5 fruit fly cellular contexts compared by ENCODE assay signal in genomic region chr3R:19321457-19322172, dm6.
A peak's percentile ranks its signal among the peaks of the same experiment; 100 is the strongest.
TF ChIP-seq lines count a peak whose summit lies in the region.

No protein-coding gene starts in this region.

TF ChIP-seq in whole organism, adult, 20 proteins besides CTCF, POLR2A, EP300 and RAD21 (continued from another document):
- TF ChIP-seq pad (GFP tag; optimal IDR thresholded peaks at IDR 0.05; lab: Kevin White, UChicago) (no peak), tj (GFP tag; optimal IDR thresholded peaks at IDR 0.05; lab: Kevin White, UChicago) (peak; percentile 39)

TF ChIP-seq in whole organism, embryonic, 481 proteins besides CTCF, POLR2A, EP300 and RAD21 (continued from another document and continues in another):
- TF ChIP-seq CG30403 (GFP tag; optimal IDR thresholded peaks at IDR 0.05; lab: Kevin White, UChicago) (no peak), pb (GFP tag; optimal IDR thresholded peaks at IDR 0.05; lab: Kevin White, UChicago) (no peak), CG2712 (tag; optimal IDR thresholded peaks at IDR 0.05; lab: Kevin White, UChicago) (peak; percentile 35), sug (tag; optimal IDR thresholded peaks at IDR 0.05; lab: Kevin White, UChicago) (no peak), ken (GFP tag; IDR thresholded peaks at IDR 0.05; lab: Robert Waterston, UW) (no peak), CG17359 (tag; optimal IDR thresholded peaks at IDR 0.05; lab: Kevin White, UChicago) (no peak), sd (tag; optimal IDR thresholded peaks at IDR 0.05; lab: Kevin White, UChicago) (peak; percentile 34), Nf-YB (GFP tag; optimal IDR thresholded peaks at IDR 0.05; lab: Kevin White, UChicago) (peak; percentile 52), bsh (GFP tag; optimal IDR thresholded peaks at IDR 0.05; lab: Kevin White, UChicago) (peak; percentile 3 to 85), kni (GFP tag; optimal IDR thresholded peaks at IDR 0.05; lab: Kevin White, UChicago) (peak; percentile 87), rib (GFP tag; IDR thresholded peaks at IDR 0.05; lab: Robert Waterston, UW) (peak; percentile 62; the same call in 1 of the 2 replicates), CG14710 (tag; optimal IDR thresholded peaks at IDR 0.05; lab: Kevin White, UChicago) (peak; percentile 3), CG14860 (GFP tag; IDR thresholded peaks at IDR 0.05; lab: Robert Waterston, UW; ENCODE audit: partially characterized antibody) (no peak), hbn (GFP tag; IDR thresholded peaks at IDR 0.05; lab: Robert Waterston, UW; ENCODE audit: partially characterized antibody) (peak; percentile 44; the same call in 1 of the 2 replicates), al (GFP tag; IDR thresholded peaks at IDR 0.05; lab: Robert Waterston, UW) (no peak), Trl (optimal IDR thresholded peaks at IDR 0.05; lab: Kevin White, UChicago) (peak; percentile 92 to 94), Trl (GFP tag; optimal IDR thresholded peaks at IDR 0.05; lab: Kevin White, UChicago) (peak; percentile 8), CG12769 (tag; optimal IDR thresholded peaks at IDR 0.05; lab: Kevin White, UChicago) (no peak), crol (GFP tag; IDR thresholded peaks at IDR 0.05; lab: Robert Waterston, UW) (peak; percentile 76), CG7357 (GFP tag; IDR thresholded peaks at IDR 0.05; lab: Robert Waterston, UW) (no peak), cg (GFP tag; optimal IDR thresholded peaks at IDR 0.05; lab: Kevin White, UChicago) (peak; percentile 67), br (optimal IDR thresholded peaks at IDR 0.05; lab: Kevin White, UChicago) (no peak), wor (GFP tag; IDR thresholded peaks at IDR 0.05; lab: Robert Waterston, UW) (no peak), Dbx (GFP tag; IDR thresholded peaks at IDR 0.05; lab: Robert Waterston, UW) (no peak), lbe (GFP tag; optimal IDR thresholded peaks at IDR 0.05; lab: Kevin White, UChicago) (peak; percentile 28), CG1792 (GFP tag; optimal IDR thresholded peaks at IDR 0.05; lab: Kevin White, UChicago) (no peak), CG6689 (GFP tag; IDR thresholded peaks at IDR 0.05; lab: Robert Waterston, UW) (no peak), disco-r (GFP tag; optimal IDR thresholded peaks at IDR 0.05; lab: Kevin White, UChicago) (no peak), gsb-n (tag; optimal IDR thresholded peaks at IDR 0.05; lab: Kevin White, UChicago) (peak; percentile 19), CG15011 (GFP tag; optimal IDR thresholded peaks at IDR 0.05; lab: Kevin White, UChicago) (no peak), eve (GFP tag; optimal IDR thresholded peaks at IDR 0.05; lab: Kevin White, UChicago) (peak in 1 of 2 experiments; percentile 64), CG17361 (GFP tag; IDR thresholded peaks at IDR 0.05; lab: Robert Waterston, UW) (peak; percentile 13; the same call in 1 of the 3 replicates), Med (GFP tag; lab: Kevin White, UChicago) (peak; percentile 49)

TF ChIP-seq in whole organism, prepupa, 60 proteins besides CTCF, POLR2A, EP300 and RAD21 (continued from another document and continues in another):
- TF ChIP-seq Eip75B (GFP tag; optimal IDR thresholded peaks at IDR 0.05; lab: Kevin White, UChicago) (peak; percentile 52), Smox (GFP tag; optimal IDR thresholded peaks at IDR 0.05; lab: Kevin White, UChicago) (peak; percentile 13), CG7368 (GFP tag; optimal IDR thresholded peaks at IDR 0.05; lab: Kevin White, UChicago) (peak; percentile 44), lz (GFP tag; optimal IDR thresholded peaks at IDR 0.05; lab: Kevin White, UChicago) (no peak), CG8319 (GFP tag; optimal IDR thresholded peaks at IDR 0.05; lab: Kevin White, UChicago) (no peak), fd59A (GFP tag; optimal IDR thresholded peaks at IDR 0.05; lab: Kevin White, UChicago) (peak; percentile 65), CG9139 (GFP tag; optimal IDR thresholded peaks at IDR 0.05; lab: Kevin White, UChicago) (peak; percentile 95), Hr38 (GFP tag; optimal IDR thresholded peaks at IDR 0.05; lab: Kevin White, UChicago) (no peak), CG10669 (GFP tag; optimal IDR thresholded peaks at IDR 0.05; lab: Kevin White, UChicago) (peak; percentile 80), CG6163 (GFP tag; IDR thresholded peaks at IDR 0.05; lab: Robert Waterston, UW) (peak; percentile 89), CG10631 (GFP tag; optimal IDR thresholded peaks at IDR 0.05; lab: Kevin White, UChicago) (peak; percentile 42), CG31627 (GFP tag; optimal IDR thresholded peaks at IDR 0.05; lab: Kevin White, UChicago) (no peak), achi (GFP tag; optimal IDR thresholded peaks at IDR 0.05; lab: Kevin White, UChicago) (peak; percentile 34), CG6276 (GFP tag; optimal IDR thresholded peaks at IDR 0.05; lab: Kevin White, UChicago) (peak; percentile 63), vri (GFP tag; optimal IDR thresholded peaks at IDR 0.05; lab: Kevin White, UChicago) (peak; percentile 5), esn (GFP tag; optimal IDR thresholded peaks at IDR 0.05; lab: Kevin White, UChicago) (peak; percentile 10), CG6808 (GFP tag; optimal IDR thresholded peaks at IDR 0.05; lab: Kevin White, UChicago) (peak; percentile 94), spab (GFP tag; optimal IDR thresholded peaks at IDR 0.05; lab: Kevin White, UChicago) (peak; percentile 90), pdm3 (GFP tag; optimal IDR thresholded peaks at IDR 0.05; lab: Kevin White, UChicago) (peak; percentile 36), fd85E (GFP tag; optimal IDR thresholded peaks at IDR 0.05; lab: Kevin White, UChicago) (no peak), Met (GFP tag; optimal IDR thresholded peaks at IDR 0.05; lab: Kevin White, UChicago) (peak; percentile 45), CG8632 (GFP tag; optimal IDR thresholded peaks at IDR 0.05; lab: Kevin White, UChicago) (peak; percentile 16), Ets21C (GFP tag; optimal IDR thresholded peaks at IDR 0.05; lab: Kevin White, UChicago) (no peak), CG8119 (GFP tag; IDR thresholded peaks at IDR 0.05; lab: Robert Waterston, UW) (peak; percentile 17), CG1621 (tag; optimal IDR thresholded peaks at IDR 0.05; lab: Kevin White, UChicago) (peak; percentile 87), svp (GFP tag; lab: Kevin White, UChicago) (peak; percentile 61), OdsH (GFP tag; optimal IDR thresholded peaks at IDR 0.05; lab: Kevin White, UChicago) (peak; percentile 15), ss (GFP tag; optimal IDR thresholded peaks at IDR 0.05; lab: Kevin White, UChicago) (peak; percentile 97 to 99), Lpt (GFP tag; optimal IDR thresholded peaks at IDR 0.05; lab: Kevin White, UChicago) (peak; percentile 67), CG34406 (GFP tag; optimal IDR thresholded peaks at IDR 0.05; lab: Kevin White, UChicago) (peak; percentile 31), Hr39 (GFP tag; optimal IDR thresholded peaks at IDR 0.05; lab: Kevin White, UChicago) (no peak), Ets96B (tag; optimal IDR thresholded peaks at IDR 0.05; lab: Kevin White, UChicago) (peak; percentile 87), CG11902 (GFP tag; optimal IDR thresholded peaks at IDR 0.05; lab: Kevin White, UChicago) (no peak), CG3032 (tag; optimal IDR thresholded peaks at IDR 0.05; lab: Kevin White, UChicago) (peak; percentile 80)

TF ChIP-seq in whole organism, pupa, 21 proteins besides CTCF, POLR2A, EP300 and RAD21 (continued from another document):
- peak; percentile 85 for TF ChIP-seq CG34367 (tag; optimal IDR thresholded peaks at IDR 0.05; lab: Kevin White, UChicago)
- peak; percentile 95 for TF ChIP-seq CG13204 (GFP tag; optimal IDR thresholded peaks at IDR 0.05; lab: Kevin White, UChicago)
TF ChIP-seq in whole organism, pupa: peak in this region for 20.

TF ChIP-seq in whole organism, wandering third instar larva, 38 proteins besides CTCF, POLR2A, EP300 and RAD21 (continued from another document):
- TF ChIP-seq Hr78 (GFP tag; optimal IDR thresholded peaks at IDR 0.05; lab: Kevin White, UChicago) (no peak), Sp1 (GFP tag; optimal IDR thresholded peaks at IDR 0.05; lab: Kevin White, UChicago) (peak; percentile 61), psq (GFP tag; optimal IDR thresholded peaks at IDR 0.05; lab: Kevin White, UChicago) (peak; percentile 88), h (GFP tag; optimal IDR thresholded peaks at IDR 0.05; lab: Kevin White, UChicago) (peak; percentile 19), Dfd (GFP tag; optimal IDR thresholded peaks at IDR 0.05; lab: Kevin White, UChicago) (no peak), dl (GFP tag; optimal IDR thresholded peaks at IDR 0.05; lab: Kevin White, UChicago; ENCODE audit: insufficient read depth in 1 of 2, partially characterized antibody in 2 of 2) (peak; percentile 59 to 76), rgr (GFP tag; optimal IDR thresholded peaks at IDR 0.05; lab: Kevin White, UChicago) (no peak), Mio (GFP tag; optimal IDR thresholded peaks at IDR 0.05; lab: Kevin White, UChicago) (no peak), sage (GFP tag; optimal IDR thresholded peaks at IDR 0.05; lab: Kevin White, UChicago) (peak; percentile 9), brk (GFP tag; optimal IDR thresholded peaks at IDR 0.05; lab: Kevin White, UChicago) (peak; percentile 47), ey (GFP tag; optimal IDR thresholded peaks at IDR 0.05; lab: Kevin White, UChicago) (no peak), Hr83 (GFP tag; optimal IDR thresholded peaks at IDR 0.05; lab: Kevin White, UChicago; ENCODE audit: poor library complexity, severe bottlenecking) (peak; percentile 48), lola (GFP tag; optimal IDR thresholded peaks at IDR 0.05; lab: Kevin White, UChicago) (no peak), CrebA (GFP tag; optimal IDR thresholded peaks at IDR 0.05; lab: Kevin White, UChicago; ENCODE audit: borderline replicate concordance) (peak; percentile 49)
